Worm (Caenorhabditis elegans) whole organism, L1 larva: Measurements from ENCODE around the gene srw-36.
"Not testable (repeated sequence)": the region's sequence is repeated elsewhere in the genome, so short reads cannot be mapped to it uniquely, and the experiment has no call there.

Source experiments
- C16A3.4 ChIP-seq: fragments of 150-350 bp; optimal IDR thresholded peaks from 2 replicates; lab custom pipeline; 2014; ENCODE audit warnings: missing biosample characterization, missing genetic modification characterization
- C34B4.2 ChIP-seq: sonication (generic microtip); optimal IDR thresholded peaks from 2 replicates; lab custom pipeline; 2017; ENCODE audit warnings: mild to moderate bottlenecking, missing genetic modification characterization, missing compliant biosample characterization
- F16B12.6 ChIP-seq: fragments of 150-350 bp; optimal IDR thresholded peaks from 2 replicates; lab custom pipeline; 2014; ENCODE audit warnings: missing biosample characterization, missing genetic modification characterization
- aha-1 ChIP-seq: fragments of 150-350 bp; optimal IDR thresholded peaks from 2 replicates; lab custom pipeline; 2014; ENCODE audit warnings: missing biosample characterization, missing genetic modification characterization
- alr-1 ChIP-seq: fragments of 200-800 bp; sonication (Bioruptor generic); optimal IDR thresholded peaks from 2 replicates; lab custom pipeline; 2018; ENCODE audit warnings: borderline replicate concordance, mild to moderate bottlenecking, missing genetic modification characterization, missing compliant biosample characterization
- ceh-63 ChIP-seq: fragments of 200-800 bp; sonication (Bioruptor generic); optimal IDR thresholded peaks from 2 replicates; lab custom pipeline; 2018; ENCODE audit warnings: mild to moderate bottlenecking, missing genetic modification characterization, missing compliant biosample characterization
- ceh-82 ChIP-seq, 3 experiments: fragments of 150-350 bp in 1 of 3; sonication (generic microtip) in 2 of 3; optimal IDR thresholded peaks; 2 replicates each; lab custom pipeline; 2014 to 2017; ENCODE audit warnings: missing biosample characterization in 3 of 3, missing genetic modification characterization in 3 of 3
- ceh-88 ChIP-seq: fragments of 200-800 bp; sonication (Bioruptor generic); IDR thresholded peaks from 2 replicates; pipeline ENCODE4 v1.3.6; 2022; ENCODE audit warnings: missing genetic modification characterization, missing compliant biosample characterization
- ces-1 ChIP-seq: fragments of 150-350 bp; optimal IDR thresholded peaks from 2 replicates; lab custom pipeline; 2014; ENCODE audit warnings: missing biosample characterization, missing genetic modification reagents, missing genetic modification characterization
- dsc-1 ChIP-seq: sonication (generic microtip); optimal IDR thresholded peaks from 2 replicates; lab custom pipeline; 2016; ENCODE audit warnings: mild to moderate bottlenecking, missing genetic modification characterization, missing compliant biosample characterization
- efl-3 ChIP-seq: fragments of 200-800 bp; sonication (Bioruptor generic); optimal IDR thresholded peaks from 2 replicates; lab custom pipeline; 2018; ENCODE audit warnings: mild to moderate bottlenecking, missing genetic modification characterization, missing compliant biosample characterization
- egl-13 ChIP-seq: sonication (generic microtip); optimal IDR thresholded peaks from 2 replicates; lab custom pipeline; 2016; ENCODE audit warnings: missing genotype, missing genetic modification reagents, missing genetic modification characterization, missing compliant biosample characterization
- egl-27 ChIP-seq, 2 experiments: fragments of 150-350 bp in 1 of 2; sonication (generic microtip); optimal IDR thresholded peaks; 3 replicates each; lab custom pipeline; 2017 to 2018; ENCODE audit warnings: missing biosample characterization in 2 of 2, missing genetic modification characterization in 2 of 2, missing genetic modification reagents in 2 of 2
- elt-2 ChIP-seq: sonication (generic microtip); optimal IDR thresholded peaks from 2 replicates; lab custom pipeline; 2016; ENCODE audit warnings: missing genetic modification characterization, mild to moderate bottlenecking, inconsistent platforms, missing compliant biosample characterization, missing genetic modification reagents
- ets-5 ChIP-seq: fragments of 200-800 bp; sonication (Bioruptor generic); IDR thresholded peaks from 2 replicates; pipeline ENCODE4 v1.3.6; 2022; ENCODE audit warnings: missing genetic modification characterization, missing compliant biosample characterization
- fkh-10 ChIP-seq: sonication (generic microtip); optimal IDR thresholded peaks from 2 replicates; lab custom pipeline; 2017; ENCODE audit warnings: missing biosample characterization, missing genetic modification reagents, missing genetic modification characterization
- hlh-17 ChIP-seq: fragments of 200-800 bp; sonication (Bioruptor generic); optimal IDR thresholded peaks from 2 replicates; lab custom pipeline; 2018; ENCODE audit warnings: missing genetic modification characterization, mild to moderate bottlenecking, missing compliant biosample characterization, moderate library complexity, borderline replicate concordance
- isw-1 ChIP-seq: fragments of 200-800 bp; sonication (Bioruptor generic); IDR thresholded peaks from 2 replicates; pipeline ENCODE4 v1.3.6; 2022; ENCODE audit warnings: missing genetic modification characterization, missing compliant biosample characterization
- jun-1 ChIP-seq: fragments of 150-350 bp; optimal IDR thresholded peaks from 2 replicates; lab custom pipeline; 2014; ENCODE audit warnings: missing biosample characterization, missing genetic modification reagents, missing genetic modification characterization
- lin-13 ChIP-seq: fragments of 150-350 bp; optimal IDR thresholded peaks from 2 replicates; lab custom pipeline; 2014; ENCODE audit warnings: missing biosample characterization, missing genetic modification reagents, missing genetic modification characterization
- lin-14 ChIP-seq: fragments of 200-800 bp; sonication (Bioruptor generic); optimal IDR thresholded peaks from 2 replicates; lab custom pipeline; 2018; ENCODE audit warnings: mild to moderate bottlenecking, missing genetic modification characterization, moderate library complexity, missing compliant biosample characterization
- lin-35 ChIP-seq, 2 experiments: fragments of 150-350 bp; optimal IDR thresholded peaks; 2 replicates each; lab custom pipeline; 2014; ENCODE audit warnings: missing biosample characterization in 2 of 2, missing genetic modification characterization in 2 of 2, missing genetic modification reagents in 2 of 2
- lin-39 ChIP-seq: fragments of 150-350 bp; optimal IDR thresholded peaks from 2 replicates; lab custom pipeline; 2014; ENCODE audit warnings: missing biosample characterization, missing genetic modification reagents, missing genetic modification characterization
- lsy-2 ChIP-seq, 2 experiments: fragments of 150-350 bp; optimal IDR thresholded peaks; 2 replicates each; lab custom pipeline; 2014; ENCODE audit warnings: missing biosample characterization in 2 of 2, missing genetic modification characterization in 2 of 2
- mdl-1 ChIP-seq, 2 experiments: fragments of 150-350 bp; optimal IDR thresholded peaks; 2 replicates each; lab custom pipeline; 2014 to 2017; ENCODE audit warnings: missing biosample characterization in 2 of 2, missing genetic modification characterization in 2 of 2, inconsistent platforms in 1 of 2
- nhr-71 ChIP-seq: sonication (generic microtip); optimal IDR thresholded peaks from 2 replicates; lab custom pipeline; 2016; ENCODE audit warnings: mild to moderate bottlenecking, missing genetic modification characterization, moderate library complexity, missing compliant biosample characterization
- nhr-84 ChIP-seq: sonication (generic microtip); optimal IDR thresholded peaks from 2 replicates; lab custom pipeline; 2017; ENCODE audit warnings: missing biosample characterization, missing genetic modification characterization
- nhr-85 ChIP-seq: sonication (generic microtip); peaks from one replicate; lab custom pipeline; 2016; ENCODE audit warnings: missing genetic modification characterization, inconsistent platforms, missing compliant biosample characterization
- nhr-90 ChIP-seq: sonication (generic microtip); optimal IDR thresholded peaks from 2 replicates; lab custom pipeline; 2016; ENCODE audit warnings: mild to moderate bottlenecking, missing genetic modification characterization, missing compliant biosample characterization; ENCODE audit not compliant: poor library complexity
- pag-3 ChIP-seq: sonication (generic microtip); optimal IDR thresholded peaks from 2 replicates; lab custom pipeline; 2017; ENCODE audit warnings: missing genetic modification characterization, mild to moderate bottlenecking, missing compliant biosample characterization, antibody characterized with exemption, borderline replicate concordance; ENCODE audit not compliant: insufficient read depth
- skn-1 ChIP-seq: fragments of 150-350 bp; optimal IDR thresholded peaks from 2 replicates; lab custom pipeline; 2014; ENCODE audit warnings: missing biosample characterization, missing genetic modification characterization
- sup-37 ChIP-seq: fragments of 200-800 bp; sonication (Bioruptor generic); optimal IDR thresholded peaks from 2 replicates; lab custom pipeline; 2018; ENCODE audit warnings: mild to moderate bottlenecking, missing genetic modification characterization, missing compliant biosample characterization
- swsn-7 ChIP-seq: sonication (generic microtip); optimal IDR thresholded peaks from 2 replicates; lab custom pipeline; 2016; ENCODE audit warnings: missing genetic modification characterization, missing compliant biosample characterization
- unc-62 ChIP-seq: fragments of 150-350 bp; optimal IDR thresholded peaks from 2 replicates; lab custom pipeline; 2014; ENCODE audit warnings: missing biosample characterization, missing genetic modification reagents, missing genetic modification characterization
- unc-98 ChIP-seq: fragments of 200-800 bp; sonication (Bioruptor generic); IDR thresholded peaks from 2 replicates; pipeline ENCODE4 v1.3.6; 2022; ENCODE audit warnings: missing genetic modification characterization, missing compliant biosample characterization
- vab-15 ChIP-seq: sonication (generic microtip); optimal IDR thresholded peaks from 2 replicates; lab custom pipeline; 2017; ENCODE audit warnings: missing genotype, mild to moderate bottlenecking, missing genetic modification characterization, missing compliant biosample characterization
- ztf-11 ChIP-seq, 2 experiments: sonication (generic microtip); optimal IDR thresholded peaks; 2 replicates each; lab custom pipeline; 2016 to 2017; ENCODE audit warnings: missing genetic modification characterization in 2 of 2, missing biosample characterization in 1 of 2, missing compliant biosample characterization in 1 of 2

The srw-36 gene

DNA sequence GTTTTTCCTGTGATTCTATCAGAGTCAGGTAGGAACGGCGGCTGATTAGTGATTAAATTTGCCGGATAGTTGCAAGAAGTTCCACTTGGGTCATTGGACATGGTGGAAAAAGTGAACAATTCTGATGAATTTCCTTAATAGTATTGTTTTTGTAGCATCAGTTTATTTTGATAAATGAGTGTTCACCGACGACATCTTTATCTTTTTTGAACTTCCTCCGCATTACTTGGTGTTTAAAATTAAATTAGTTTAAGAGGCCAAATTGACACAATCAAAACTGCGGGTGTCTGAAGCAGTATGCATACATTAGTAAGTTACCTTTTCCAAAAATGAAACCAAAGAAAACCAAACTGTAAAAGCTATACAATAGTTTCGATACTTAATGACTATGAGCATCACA, 33.8 kb upstream of the srw-36 start, which contains the start of gene W06G6.11:
Gene W06G6.11 (minus strand): TSS at position 101 of the 400 bp plus-strand sequence.
- not testable (repeated sequence) for TF ChIP-seq dsc-1 (tag; lab: Kevin White, UChicago); ceh-63 (GFP tag; lab: Kevin White, UChicago); aha-1 (tag; lab: Kevin White, UChicago)

DNA sequence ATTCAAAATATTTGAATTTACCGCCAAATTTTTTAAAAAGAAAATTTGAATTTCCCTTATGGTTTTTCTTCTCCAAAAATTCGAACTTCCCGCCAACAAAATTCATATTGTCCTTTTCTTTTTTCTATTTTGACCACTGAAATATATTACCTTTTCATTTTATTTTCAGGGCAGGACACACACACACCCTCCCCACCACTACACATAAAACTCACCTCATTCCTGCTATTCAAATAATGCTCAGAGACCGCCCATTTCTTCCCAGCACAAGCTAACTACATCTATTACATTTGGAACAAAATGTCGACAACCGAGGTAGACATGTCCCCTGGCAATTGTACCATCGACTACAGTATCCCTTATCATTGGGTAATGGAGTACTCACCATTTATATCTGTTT, 28.7 kb upstream of the srw-36 start, which contains the start of gene W06G6.15:
Gene W06G6.15 (plus strand): TSS at position 301 of the 400 bp plus-strand sequence.
- TF ChIP-seq sup-37; nhr-85; mdl-1 (tag; optimal IDR thresholded peaks at IDR 0.05; lab: Kevin White, UChicago): not testable (repeated sequence)

DNA sequence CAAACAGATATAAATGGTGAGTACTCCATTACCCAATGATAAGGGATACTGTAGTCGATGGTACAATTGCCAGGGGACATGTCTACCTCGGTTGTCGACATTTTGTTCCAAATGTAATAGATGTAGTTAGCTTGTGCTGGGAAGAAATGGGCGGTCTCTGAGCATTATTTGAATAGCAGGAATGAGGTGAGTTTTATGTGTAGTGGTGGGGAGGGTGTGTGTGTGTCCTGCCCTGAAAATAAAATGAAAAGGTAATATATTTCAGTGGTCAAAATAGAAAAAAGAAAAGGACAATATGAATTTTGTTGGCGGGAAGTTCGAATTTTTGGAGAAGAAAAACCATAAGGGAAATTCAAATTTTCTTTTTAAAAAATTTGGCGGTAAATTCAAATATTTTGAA, 22.2 kb upstream of the srw-36 start, which contains the start of gene Y70C5B.2:
Gene Y70C5B.2 (minus strand): TSS at position 101 of the 400 bp plus-strand sequence.
- not testable (repeated sequence) for TF ChIP-seq jun-1; efl-3 (GFP tag; lab: Kevin White, UChicago); pag-3 (tag; lab: Kevin White, UChicago)

DNA sequence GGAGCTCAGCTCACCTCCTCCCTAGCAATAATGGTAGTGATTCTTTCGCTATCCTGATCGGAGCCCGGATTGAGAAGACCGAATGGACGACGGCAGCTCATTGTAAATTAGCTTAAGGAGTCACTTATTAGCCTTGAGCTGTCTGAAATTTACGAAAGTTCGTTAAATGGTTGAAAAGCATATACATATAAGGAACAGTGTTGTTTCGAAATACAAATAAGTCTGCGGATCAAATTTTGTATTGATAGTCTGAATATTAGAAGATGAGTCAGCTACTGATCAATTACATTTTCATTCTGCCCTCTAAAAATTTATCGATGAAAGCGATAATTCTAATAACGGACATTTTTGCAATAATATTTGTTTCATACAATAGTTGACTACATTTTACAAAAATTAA, 16.3 kb upstream of the srw-36 start, which contains the start of gene F14F8.14:
Gene F14F8.14 (minus strand): TSS at position 101 of the 400 bp plus-strand sequence.
- TF ChIP-seq isw-1 (GFP tag; lab: Robert Waterston, UW) = no peak
- TF ChIP-seq nhr-90 (tag; lab: Kevin White, UChicago) = no peak
- TF ChIP-seq C16A3.4 (tag; lab: Kevin White, UChicago) = no peak
- no peak for TF ChIP-seq nhr-71 (tag; lab: Kevin White, UChicago)
- TF ChIP-seq skn-1 = no peak
- TF ChIP-seq mdl-1 (tag; optimal IDR thresholded peaks at IDR 0.05; lab: Kevin White, UChicago) = no peak
- TF ChIP-seq ceh-88 (GFP tag; lab: Robert Waterston, UW) = no peak
- TF ChIP-seq egl-13 (tag; lab: Kevin White, UChicago) = no peak
- TF ChIP-seq egl-27 (tag; optimal IDR thresholded peaks at IDR 0.05; lab: Kevin White, UChicago) = no peak
- TF ChIP-seq ceh-63 (GFP tag; lab: Kevin White, UChicago) = no peak
- no peak for TF ChIP-seq lsy-2 (tag; optimal IDR thresholded peaks at IDR 0.05; lab: Kevin White, UChicago)
- TF ChIP-seq fkh-10 (GFP tag; lab: Kevin White, UChicago) = no peak
- no peak for TF ChIP-seq hlh-17 (GFP tag; lab: Kevin White, UChicago)
- no peak for TF ChIP-seq vab-15
- TF ChIP-seq lin-13 (GFP tag; lab: Kevin White, UChicago) = no peak

DNA sequence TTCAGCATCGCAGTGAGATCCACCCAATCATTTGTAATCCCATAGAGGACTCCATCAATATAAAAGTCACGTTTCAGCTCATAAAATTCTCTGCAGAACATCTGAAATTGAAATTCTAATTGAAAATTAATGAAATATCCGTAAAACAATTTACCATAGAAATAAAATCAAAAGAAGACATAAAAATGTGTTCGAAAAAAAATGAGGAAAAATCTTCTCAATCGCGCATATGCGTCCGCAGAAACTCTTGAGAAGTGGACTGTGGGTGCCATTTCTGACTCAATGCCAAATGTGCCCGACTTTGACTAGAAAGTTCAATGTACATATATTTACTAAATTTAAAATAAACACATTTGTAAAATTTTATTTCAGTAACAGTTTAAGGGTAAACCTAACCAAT, 14.5 kb upstream of the srw-36 start, which contains the start of gene F14F8.9:
Gene F14F8.9 (minus strand): TSS at position 101 of the 400 bp plus-strand sequence.
- TF ChIP-seq hlh-17 (GFP tag; lab: Kevin White, UChicago) = no peak
- TF ChIP-seq unc-98 = no peak
- TF ChIP-seq swsn-7 (tag; lab: Kevin White, UChicago) = no peak

DNA sequence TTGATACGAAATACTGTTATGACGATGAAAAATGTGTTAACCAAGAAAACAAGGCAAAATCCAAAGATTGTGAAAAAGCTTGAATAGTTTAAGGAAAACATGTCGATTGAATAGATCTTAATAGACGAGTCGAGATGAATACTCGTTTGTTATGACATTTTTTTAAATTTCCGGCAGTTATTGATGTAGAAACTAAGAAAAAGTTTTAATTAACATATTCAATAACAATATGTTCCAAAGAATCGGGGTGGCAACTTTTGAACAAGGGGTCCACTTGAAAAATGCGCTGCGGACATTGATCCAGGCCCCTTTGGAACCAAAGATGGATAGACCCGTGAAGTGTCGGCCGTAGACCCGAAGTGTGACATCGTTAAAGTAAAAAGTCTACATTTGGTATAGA, 11.8 kb upstream of the srw-36 start, which contains the start of gene str-61:
Gene str-61 (minus strand): TSS at position 101 of the 400 bp plus-strand sequence.
- TF ChIP-seq pag-3 (tag; lab: Kevin White, UChicago) = no peak
- TF ChIP-seq efl-3 (GFP tag; lab: Kevin White, UChicago) = no peak
- no peak for TF ChIP-seq lin-35 (GFP tag; optimal IDR thresholded peaks at IDR 0.05; lab: Kevin White, UChicago)
- no peak for TF ChIP-seq C34B4.2 (tag; lab: Kevin White, UChicago)
- TF ChIP-seq mdl-1 (tag; optimal IDR thresholded peaks at IDR 0.05; lab: Kevin White, UChicago) = no peak
- TF ChIP-seq ceh-82 (tag; optimal IDR thresholded peaks at IDR 0.05; lab: Kevin White, UChicago) = no peak
- TF ChIP-seq lin-14 (GFP tag; lab: Kevin White, UChicago) = no peak
- TF ChIP-seq ets-5 (GFP tag; lab: Robert Waterston, UW) = no peak
- TF ChIP-seq ztf-11 (tag; optimal IDR thresholded peaks at IDR 0.05; lab: Kevin White, UChicago) = no peak
- TF ChIP-seq unc-62 (GFP tag; lab: Kevin White, UChicago) = no peak
- TF ChIP-seq lin-39 (tag; lab: Kevin White, UChicago) = no peak
- TF ChIP-seq nhr-84 (tag; lab: Kevin White, UChicago) = no peak
- no peak for TF ChIP-seq lin-13 (GFP tag; lab: Kevin White, UChicago)
- TF ChIP-seq alr-1 (tag; lab: Kevin White, UChicago) = no peak
- TF ChIP-seq aha-1 (tag; lab: Kevin White, UChicago) = no peak
- no peak for TF ChIP-seq elt-2 (tag; lab: Kevin White, UChicago)
- no peak for TF ChIP-seq F16B12.6 (tag; lab: Kevin White, UChicago)
- no peak for TF ChIP-seq ces-1 (GFP tag; lab: Kevin White, UChicago)
